Worm (Caenorhabditis elegans) whole organism, late embryonic: ENCODE data around the gene pqn-37.

Experiments used
- ceh-18 ChIP-seq: sonication (generic microtip); optimal IDR thresholded peaks from 2 replicates; lab custom pipeline; 2016; ENCODE audit warnings: missing genetic modification characterization, missing compliant biosample characterization
- ceh-31 ChIP-seq: sonication (generic microtip); optimal IDR thresholded peaks from 2 replicates; lab custom pipeline; 2016; ENCODE audit warnings: missing genetic modification characterization, missing compliant biosample characterization
- ceh-34 ChIP-seq: sonication (generic microtip); optimal IDR thresholded peaks from 2 replicates; lab custom pipeline; 2016; ENCODE audit warnings: mild to moderate bottlenecking, missing genetic modification characterization, missing compliant biosample characterization
- ceh-45 ChIP-seq: fragments of 200-800 bp; sonication (Bioruptor generic); IDR thresholded peaks from 2 replicates; pipeline ENCODE4 v1.3.6; 2022; ENCODE audit warnings: missing genetic modification reagents, missing genetic modification characterization, missing compliant biosample characterization
- fkh-10 ChIP-seq: fragments of 150-350 bp; optimal IDR thresholded peaks from 2 replicates; lab custom pipeline; 2014; ENCODE audit warnings: missing biosample characterization, missing genetic modification reagents, missing genetic modification characterization
- fkh-6 ChIP-seq: sonication (generic microtip); optimal IDR thresholded peaks from 2 replicates; lab custom pipeline; 2016; ENCODE audit warnings: missing genetic modification characterization, missing compliant biosample characterization
- hlh-6 ChIP-seq: sonication (generic microtip); optimal IDR thresholded peaks from 2 replicates; lab custom pipeline; 2016; ENCODE audit warnings: missing genotype, missing genetic modification characterization, missing compliant biosample characterization
- lin-11 ChIP-seq: fragments of 200-800 bp; sonication (Bioruptor generic); optimal IDR thresholded peaks from 2 replicates; lab custom pipeline; 2018; ENCODE audit warnings: mild to moderate bottlenecking, missing genetic modification characterization, missing compliant biosample characterization
- mec-3 ChIP-seq: sonication (generic microtip); optimal IDR thresholded peaks from 2 replicates; lab custom pipeline; 2016; ENCODE audit warnings: borderline replicate concordance, missing genetic modification characterization, missing compliant biosample characterization
- pha-4 ChIP-seq: fragments of 150-350 bp; optimal IDR thresholded peaks from 2 replicates; lab custom pipeline; 2018; ENCODE audit warnings: missing biosample characterization, missing genetic modification reagents, missing genetic modification characterization
- sox-4 ChIP-seq: sonication (generic microtip); optimal IDR thresholded peaks from 2 replicates; lab custom pipeline; 2017; ENCODE audit warnings: mild to moderate bottlenecking, missing genetic modification characterization, inconsistent platforms, missing compliant biosample characterization
- tbx-7 ChIP-seq: sonication (generic microtip); optimal IDR thresholded peaks from 2 replicates; lab custom pipeline; 2016; ENCODE audit warnings: missing genotype, missing genetic modification characterization, missing compliant biosample characterization
- unc-86 ChIP-seq: sonication (generic microtip); optimal IDR thresholded peaks from 2 replicates; lab custom pipeline; 2016; ENCODE audit warnings: missing genetic modification characterization, missing compliant biosample characterization

- no peak for TF ChIP-seq hlh-6 (tag; lab: Kevin White, UChicago)
- no peak for TF ChIP-seq fkh-10 (GFP tag; lab: Kevin White, UChicago)
- TF ChIP-seq pha-4, result no peak
- no peak for TF ChIP-seq ceh-31 (tag; lab: Kevin White, UChicago)
- TF ChIP-seq ceh-18 (tag; lab: Kevin White, UChicago), result no peak
- TF ChIP-seq sox-4 (tag; lab: Kevin White, UChicago), result no peak
- TF ChIP-seq fkh-6, result no peak
- no peak for TF ChIP-seq mec-3 (tag; lab: Kevin White, UChicago)
- TF ChIP-seq ceh-34 (tag; lab: Kevin White, UChicago), result no peak
- no peak for TF ChIP-seq tbx-7 (tag; lab: Kevin White, UChicago)
- no peak for TF ChIP-seq ceh-45 (GFP tag; lab: Robert Waterston, UW)
- no peak for TF ChIP-seq unc-86 (tag; lab: Kevin White, UChicago)
- no peak for TF ChIP-seq lin-11 (tag; lab: Kevin White, UChicago)
Measured at ce11 chrX:3285448-3285847, 35.1 kb upstream of the pqn-37 start.
